Fruit fly (Drosophila melanogaster) whole organism, embryonic: ENCODE measurements around the gene pyd.

Experiments
- BEAF-32 ChIP-seq: fragments of 200-800 bp; sonication (Bioruptor generic); optimal IDR thresholded peaks from 3 replicates; lab custom pipeline; 2017; ENCODE audit warnings: missing biosample characterization, missing genetic modification characterization, mild to moderate bottlenecking, moderate library complexity, missing genetic modification reagents
- CG11456 ChIP-seq: fragments of 200-800 bp; sonication (Bioruptor generic); IDR thresholded peaks from 3 replicates; pipeline ENCODE4 v1.3.6; 2022; ENCODE audit warnings: missing biosample characterization, missing genetic modification characterization
- CG12391 ChIP-seq: fragments of 200-800 bp; sonication (Bioruptor generic); optimal IDR thresholded peaks from 3 replicates; lab custom pipeline; 2018; ENCODE audit warnings: missing biosample characterization, mild to moderate bottlenecking, missing genetic modification characterization, moderate library complexity
- CG13775 ChIP-seq: fragments of 200-800 bp; sonication (Bioruptor generic); optimal IDR thresholded peaks from 3 replicates; lab custom pipeline; 2017; ENCODE audit warnings: missing biosample characterization, mild to moderate bottlenecking, missing genetic modification characterization
- CG15514 ChIP-seq: fragments of 200-800 bp; sonication (Bioruptor generic); optimal IDR thresholded peaks from 3 replicates; lab custom pipeline; 2017; ENCODE audit warnings: missing biosample characterization, missing genetic modification characterization, mild to moderate bottlenecking, moderate library complexity, missing genetic modification reagents
- CG1603 ChIP-seq: fragments of 200-800 bp; sonication (Bioruptor generic); optimal IDR thresholded peaks from 2 replicates; lab custom pipeline; 2019; ENCODE audit warnings: missing biosample characterization, mild to moderate bottlenecking, missing genetic modification characterization, moderate library complexity
- CG16813 ChIP-seq: fragments of 200-800 bp; sonication (Bioruptor generic); IDR thresholded peaks from 3 replicates; pipeline ENCODE4 v1.3.6; 2022; ENCODE audit warnings: missing biosample characterization, missing genetic modification characterization; ENCODE audit not compliant: partially characterized antibody
- CG17829 ChIP-seq: fragments of 200-800 bp; optimal IDR thresholded peaks from 2 replicates; lab custom pipeline; 2019; ENCODE audit warnings: missing biosample characterization, mild to moderate bottlenecking, missing genetic modification characterization, moderate library complexity
- CG31388 ChIP-seq: fragments of 200-800 bp; sonication (Bioruptor generic); optimal IDR thresholded peaks from 2 replicates; lab custom pipeline; 2016; ENCODE audit warnings: missing biosample characterization, missing genetic modification characterization
- CG3995 ChIP-seq: fragments of 200-800 bp; sonication (Bioruptor generic); optimal IDR thresholded peaks from 3 replicates; lab custom pipeline; 2016; ENCODE audit warnings: missing biosample characterization, missing genetic modification characterization
- CG4617 ChIP-seq: fragments of 200-800 bp; sonication (Bioruptor generic); optimal IDR thresholded peaks from 3 replicates; lab custom pipeline; 2016; ENCODE audit warnings: missing biosample characterization, missing genetic modification characterization, borderline replicate concordance
- CG4854 ChIP-seq: fragments of 200-800 bp; sonication (Bioruptor generic); optimal IDR thresholded peaks from 2 replicates; lab custom pipeline; 2016; ENCODE audit warnings: missing biosample characterization, missing genetic modification characterization, inconsistent platforms
- CG6254 ChIP-seq: fragments of 200-800 bp; sonication (Bioruptor generic); optimal IDR thresholded peaks from 3 replicates; lab custom pipeline; 2017; ENCODE audit warnings: mild to moderate bottlenecking, missing biosample characterization, missing genetic modification reagents, missing genetic modification characterization
- CG7963 ChIP-seq: fragments of 200-800 bp; sonication (Bioruptor generic); IDR thresholded peaks from 3 replicates; pipeline ENCODE4 v1.3.6; 2022; ENCODE audit warnings: missing biosample characterization, missing genetic modification characterization; ENCODE audit not compliant: partially characterized antibody
- Dp ChIP-seq: fragments of 200-800 bp; sonication (Bioruptor generic); optimal IDR thresholded peaks from 2 replicates; lab custom pipeline; 2018; ENCODE audit warnings: missing biosample characterization, mild to moderate bottlenecking, missing genetic modification characterization, moderate library complexity
- Gsc ChIP-seq: fragments of 200-800 bp; sonication (Bioruptor generic); IDR thresholded peaks from 2 replicates; pipeline ENCODE4 v1.3.6; 2022; ENCODE audit warnings: missing biosample characterization, missing genetic modification characterization
- HmgZ ChIP-seq: fragments of 200-800 bp; sonication (Bioruptor generic); optimal IDR thresholded peaks from 2 replicates; lab custom pipeline; 2018; ENCODE audit warnings: missing biosample characterization, mild to moderate bottlenecking, missing genetic modification characterization
- Max ChIP-seq: fragments of 200-800 bp; sonication (Bioruptor generic); optimal IDR thresholded peaks from 2 replicates; lab custom pipeline; 2016; ENCODE audit warnings: missing biosample characterization, mild to moderate bottlenecking, missing genetic modification characterization
- Myb ChIP-seq: fragments of 200-800 bp; sonication (Bioruptor generic); optimal IDR thresholded peaks from 2 replicates; lab custom pipeline; 2016; ENCODE audit warnings: missing biosample characterization, missing genetic modification characterization
- Opbp ChIP-seq: fragments of 200-800 bp; sonication (Bioruptor generic); IDR thresholded peaks from 3 replicates; pipeline ENCODE4 v1.3.6; 2022; ENCODE audit warnings: missing biosample characterization, missing genetic modification characterization; ENCODE audit not compliant: partially characterized antibody
- Xrp1 ChIP-seq: fragments of 200-800 bp; sonication (Bioruptor generic); IDR thresholded peaks from 2 replicates; pipeline ENCODE4 v1.3.6; 2022; ENCODE audit warnings: missing biosample characterization, missing genetic modification characterization
- amos ChIP-seq: fragments of 200-800 bp; sonication (Bioruptor generic); IDR thresholded peaks from 2 replicates; pipeline ENCODE4 v1.3.6; 2022; ENCODE audit warnings: missing biosample characterization, missing genetic modification characterization; ENCODE audit not compliant: partially characterized antibody
- chinmo ChIP-seq: fragments of 200-800 bp; sonication (Bioruptor generic); IDR thresholded peaks from 4 replicates; pipeline ENCODE4 v1.3.6; 2022; ENCODE audit warnings: missing biosample characterization, missing genetic modification characterization; ENCODE audit not compliant: partially characterized antibody
- exex ChIP-seq: fragments of 200-800 bp; sonication (Bioruptor generic); optimal IDR thresholded peaks from 4 replicates; lab custom pipeline; 2018; ENCODE audit warnings: missing biosample characterization, mild to moderate bottlenecking, missing genetic modification characterization, moderate library complexity
- gfzf ChIP-seq: fragments of 200-800 bp; sonication (Bioruptor generic); optimal IDR thresholded peaks from 2 replicates; lab custom pipeline; 2016; ENCODE audit warnings: missing biosample characterization, mild to moderate bottlenecking, missing genetic modification characterization, moderate library complexity
- grn ChIP-seq: fragments of 200-800 bp; sonication (Bioruptor generic); optimal IDR thresholded peaks from 3 replicates; lab custom pipeline; 2017; ENCODE audit warnings: missing biosample characterization, missing genetic modification characterization
- hbn ChIP-seq: fragments of 200-800 bp; sonication (Bioruptor generic); IDR thresholded peaks from 2 replicates; pipeline ENCODE4 v1.3.6; 2022; ENCODE audit warnings: missing biosample characterization, missing genetic modification characterization; ENCODE audit not compliant: partially characterized antibody
- hkb ChIP-seq, 2 experiments: fragments of 200-800 bp in 1 of 2; fragments of >200 bp in 1 of 2; sonication (Bioruptor generic) in 1 of 2; IDR thresholded peaks in 1 of 2; optimal IDR thresholded peaks in 1 of 2; 2 replicates each; pipeline versions ENCODE4 v1.3.6 to Lab custom; 2017 to 2022; ENCODE audit warnings: missing biosample characterization in 1 of 2, missing genetic modification characterization in 1 of 2
- knrl ChIP-seq: fragments of 200-800 bp; sonication (Bioruptor generic); IDR thresholded peaks from 3 replicates; pipeline ENCODE4 v1.3.6; 2022; ENCODE audit warnings: missing biosample characterization, missing genetic modification characterization; ENCODE audit not compliant: partially characterized antibody
- maf-S ChIP-seq: fragments of 200-800 bp; sonication (Bioruptor generic); optimal IDR thresholded peaks from 2 replicates; lab custom pipeline; 2016; ENCODE audit warnings: missing biosample characterization, missing genetic modification characterization
- mld ChIP-seq: fragments of 200-800 bp; sonication (Bioruptor generic); IDR thresholded peaks from 3 replicates; pipeline ENCODE4 v1.3.6; 2022; ENCODE audit warnings: missing biosample characterization, missing genetic modification characterization; ENCODE audit not compliant: partially characterized antibody
- nerfin-1 ChIP-seq: fragments of 200-800 bp; sonication (Bioruptor generic); optimal IDR thresholded peaks from 3 replicates; lab custom pipeline; 2019; ENCODE audit warnings: missing biosample characterization, mild to moderate bottlenecking, missing genetic modification characterization, moderate library complexity
- nerfin-2 ChIP-seq: fragments of 200-800 bp; sonication (Bioruptor generic); IDR thresholded peaks from 2 replicates; pipeline ENCODE4 v1.3.6; 2022; ENCODE audit warnings: missing biosample characterization, missing genetic modification characterization; ENCODE audit not compliant: partially characterized antibody
- org-1 ChIP-seq: fragments of 200-800 bp; sonication (Bioruptor generic); optimal IDR thresholded peaks from 2 replicates; lab custom pipeline; 2017; ENCODE audit warnings: missing biosample characterization, missing genetic modification characterization
- pum ChIP-seq: fragments of 200-800 bp; sonication (Bioruptor generic); optimal IDR thresholded peaks from 2 replicates; lab custom pipeline; 2016; ENCODE audit warnings: missing biosample characterization, missing genetic modification characterization
- repo ChIP-seq: fragments of 200-800 bp; sonication (Bioruptor generic); optimal IDR thresholded peaks from 2 replicates; lab custom pipeline; 2016; ENCODE audit warnings: missing biosample characterization, missing genetic modification characterization
- sens ChIP-seq: fragments of 200-800 bp; sonication (Bioruptor generic); peaks from one replicate; lab custom pipeline; 2016; ENCODE audit warnings: missing biosample characterization, missing genetic modification characterization
- shn ChIP-seq: fragments of 200-800 bp; sonication (Bioruptor generic); optimal IDR thresholded peaks from 3 replicates; lab custom pipeline; 2016; ENCODE audit warnings: missing biosample characterization, missing genetic modification characterization
- slp2 ChIP-seq: fragments of 200-800 bp; sonication (Bioruptor generic); optimal IDR thresholded peaks from 2 replicates; lab custom pipeline; 2016; ENCODE audit warnings: missing biosample characterization, missing genetic modification characterization
- so ChIP-seq: fragments of 200-800 bp; sonication (Bioruptor generic); IDR thresholded peaks from 3 replicates; pipeline ENCODE4 v1.3.6; 2022; ENCODE audit warnings: missing biosample characterization, missing genetic modification characterization
- sr ChIP-seq: fragments of 200-800 bp; sonication (Bioruptor generic); IDR thresholded peaks from 3 replicates; pipeline ENCODE4 v1.3.6; 2022; ENCODE audit warnings: missing biosample characterization, missing genetic modification characterization
- tna ChIP-seq: fragments of 200-800 bp; sonication (Bioruptor generic); IDR thresholded peaks from 2 replicates; pipeline ENCODE4 v1.3.6; 2022; ENCODE audit warnings: missing biosample characterization, missing genetic modification characterization; ENCODE audit not compliant: partially characterized antibody
- trem ChIP-seq: fragments of 200-800 bp; optimal IDR thresholded peaks from 3 replicates; lab custom pipeline; 2019; ENCODE audit warnings: missing biosample characterization, mild to moderate bottlenecking, missing genetic modification characterization, moderate library complexity
- twi ChIP-seq: fragments of 200-800 bp; optimal IDR thresholded peaks from 2 replicates; lab custom pipeline; 2019; ENCODE audit warnings: missing biosample characterization, mild to moderate bottlenecking, missing genetic modification characterization, moderate library complexity
- tx ChIP-seq: fragments of 200-800 bp; sonication (Bioruptor generic); optimal IDR thresholded peaks from 2 replicates; lab custom pipeline; 2016; ENCODE audit warnings: missing biosample characterization, missing genetic modification characterization
- vvl ChIP-seq: fragments of 200-800 bp; sonication (Bioruptor generic); IDR thresholded peaks from 2 replicates; pipeline ENCODE4 v1.3.6; 2022; ENCODE audit warnings: missing biosample characterization, missing genetic modification characterization
- z ChIP-seq: fragments of 200-800 bp; sonication (Bioruptor generic); IDR thresholded peaks from 3 replicates; pipeline ENCODE4 v1.3.6; 2022; ENCODE audit warnings: missing biosample characterization, missing genetic modification characterization

pyd gene

dm6 chr3R:8801126-8801762 lies 130.5 kb downstream of the pyd start, which contains the start of the genes Pif1A, Pif1B and CCT7:
Gene Pif1A (minus strand): TSS chr3R:8801176.
Gene Pif1B (minus strand): TSS chr3R:8801176.
Gene CCT7 (plus strand): TSS chr3R:8801564.
- peak; percentile 75 for TF ChIP-seq CG7963 (GFP tag; lab: Robert Waterston, UW)
- TF ChIP-seq Gsc (GFP tag; lab: Robert Waterston, UW) = no peak
- peak; percentile 24 for TF ChIP-seq exex (tag; lab: Kevin White, UChicago)
- no peak for TF ChIP-seq so (GFP tag; lab: Robert Waterston, UW)
- TF ChIP-seq CG31388 (GFP tag; lab: Kevin White, UChicago) = no peak
- TF ChIP-seq CG12391 (tag; lab: Kevin White, UChicago) = peak; percentile 40
- no peak for TF ChIP-seq grn (GFP tag; lab: Kevin White, UChicago)
- peak; percentile 94 for TF ChIP-seq nerfin-2 (GFP tag; lab: Robert Waterston, UW)
- peak; percentile 36 for TF ChIP-seq CG1603 (tag; lab: Kevin White, UChicago)
- no peak for TF ChIP-seq maf-S (GFP tag; lab: Kevin White, UChicago)
- TF ChIP-seq vvl (GFP tag; lab: Robert Waterston, UW) = peak; percentile 24; the same call in 1 of the 2 replicates
- peak; percentile 83 for TF ChIP-seq trem (tag; lab: Kevin White, UChicago)
- TF ChIP-seq CG3995 (GFP tag; lab: Kevin White, UChicago) = peak; percentile 90
- peak; percentile 66; the same call in 2 of the 3 replicates for TF ChIP-seq z (GFP tag; lab: Robert Waterston, UW)
- peak; percentile 91 for TF ChIP-seq amos
- peak; percentile 66 for TF ChIP-seq sens (GFP tag; lab: Kevin White, UChicago)
- peak; percentile 49; the same call in 1 of the 3 replicates for TF ChIP-seq mld
- no peak for TF ChIP-seq CG11456 (GFP tag; lab: Robert Waterston, UW)
- TF ChIP-seq Myb (GFP tag; lab: Kevin White, UChicago) = peak; percentile 86
- peak; percentile 62 for TF ChIP-seq tx (GFP tag; lab: Kevin White, UChicago)
- peak; percentile 73 for TF ChIP-seq CG15514
- peak; percentile 10 for TF ChIP-seq nerfin-1
- peak; percentile 83 for TF ChIP-seq Opbp (GFP tag; lab: Robert Waterston, UW)
- TF ChIP-seq Dp (GFP tag; lab: Kevin White, UChicago) = peak; percentile 79
- no peak for TF ChIP-seq sr
- peak; percentile 93 for TF ChIP-seq CG16813 (GFP tag; lab: Robert Waterston, UW)
- peak; percentile 93 for TF ChIP-seq knrl (GFP tag; lab: Robert Waterston, UW)
- peak; percentile 5 for TF ChIP-seq repo (GFP tag; lab: Kevin White, UChicago)
- peak; percentile 7 for TF ChIP-seq twi
- no peak for TF ChIP-seq slp2 (GFP tag; lab: Kevin White, UChicago)
- peak; percentile 61 for TF ChIP-seq Max
- TF ChIP-seq Xrp1 (GFP tag; lab: Robert Waterston, UW) = peak; percentile 18; the same call in 1 of the 2 replicates
- peak; percentile 5 for TF ChIP-seq CG13775 (GFP tag; lab: Kevin White, UChicago)
- peak; percentile 37 for TF ChIP-seq hkb (optimal IDR thresholded peaks at IDR 0.05; lab: Kevin White, UChicago)
- 0 out of 2 replicates have a peak, but pooled peaks have one; percentile 8 for TF ChIP-seq hkb (GFP tag; IDR thresholded peaks at IDR 0.05; lab: Robert Waterston, UW)
- peak; percentile 40 for TF ChIP-seq CG17829 (tag; lab: Kevin White, UChicago)
- TF ChIP-seq CG4617 (GFP tag; lab: Kevin White, UChicago) = peak; percentile 56
- TF ChIP-seq gfzf (GFP tag; lab: Kevin White, UChicago) = peak; percentile 60
- TF ChIP-seq CG6254 (GFP tag; lab: Kevin White, UChicago) = no peak
- peak; percentile 10 for TF ChIP-seq shn (GFP tag; lab: Kevin White, UChicago)
- peak; percentile 16 for TF ChIP-seq pum (GFP tag; lab: Kevin White, UChicago)
- peak; percentile 2 for TF ChIP-seq CG4854 (GFP tag; lab: Kevin White, UChicago)
- peak; percentile 90; the same call in 3 of the 4 replicates for TF ChIP-seq chinmo
- TF ChIP-seq HmgZ (tag; lab: Kevin White, UChicago) = peak; percentile 25
- no peak for TF ChIP-seq org-1 (GFP tag; lab: Kevin White, UChicago)
- peak; percentile 94 for TF ChIP-seq BEAF-32 (GFP tag; lab: Kevin White, UChicago)
- TF ChIP-seq hbn = peak; percentile 95
- peak; percentile 92 for TF ChIP-seq tna (GFP tag; lab: Robert Waterston, UW)
